Fruit fly (Drosophila melanogaster) whole organism, embryonic: ENCODE results near the gene CG17329.
A peak's percentile ranks its signal among the peaks of the same experiment; 100 is the strongest.

Experiments used
- Abd-B ChIP-seq: fragments of 200-800 bp; sonication (Bioruptor generic); optimal IDR thresholded peaks from 2 replicates; lab custom pipeline; 2018; ENCODE audit warnings: missing biosample characterization, mild to moderate bottlenecking, missing genetic modification characterization, moderate library complexity
- Ada2b ChIP-seq: fragments of 200-800 bp; sonication (Bioruptor generic); IDR thresholded peaks from 2 replicates; pipeline ENCODE4 v1.3.6; 2022; ENCODE audit warnings: missing biosample characterization, missing genetic modification characterization
- C15 ChIP-seq: fragments of 200-800 bp; sonication (Bioruptor generic); IDR thresholded peaks from 3 replicates; pipeline ENCODE4 v1.3.6; 2022; ENCODE audit warnings: missing biosample characterization, missing genetic modification characterization
- CG1024 ChIP-seq: fragments of 200-800 bp; sonication (Bioruptor generic); IDR thresholded peaks from 2 replicates; pipeline ENCODE4 v1.3.6; 2022; ENCODE audit warnings: missing biosample characterization, missing genetic modification characterization
- CG10654 ChIP-seq: fragments of 200-800 bp; sonication (Bioruptor generic); optimal IDR thresholded peaks from 2 replicates; lab custom pipeline; 2016; ENCODE audit warnings: missing biosample characterization, missing genetic modification characterization
- CG11695 ChIP-seq: fragments of 200-800 bp; sonication (Bioruptor generic); IDR thresholded peaks from 3 replicates; pipeline ENCODE4 v1.3.6; 2022; ENCODE audit warnings: missing biosample characterization, missing genetic modification characterization
- CG12391 ChIP-seq: fragments of 200-800 bp; sonication (Bioruptor generic); optimal IDR thresholded peaks from 3 replicates; lab custom pipeline; 2018; ENCODE audit warnings: missing biosample characterization, mild to moderate bottlenecking, missing genetic modification characterization, moderate library complexity
- CG14441 ChIP-seq: fragments of 200-800 bp; sonication (Bioruptor generic); IDR thresholded peaks from 2 replicates; pipeline ENCODE4 v1.3.6; 2022; ENCODE audit warnings: missing biosample characterization, missing genetic modification characterization
- CG15696 ChIP-seq: fragments of 200-800 bp; sonication (Bioruptor generic); optimal IDR thresholded peaks from 2 replicates; lab custom pipeline; 2019; ENCODE audit warnings: missing biosample characterization, mild to moderate bottlenecking, missing genetic modification characterization, moderate library complexity
- CG16863 ChIP-seq: fragments of 200-800 bp; sonication (Bioruptor generic); optimal IDR thresholded peaks from 3 replicates; lab custom pipeline; 2016; ENCODE audit warnings: missing biosample characterization, missing genetic modification characterization
- CG17328 ChIP-seq: fragments of 200-800 bp; sonication (Bioruptor generic); IDR thresholded peaks from 2 replicates; pipeline ENCODE4 v1.3.6; 2022; ENCODE audit warnings: missing biosample characterization, missing genetic modification characterization
- CG17361 ChIP-seq: fragments of 200-800 bp; sonication (Bioruptor generic); IDR thresholded peaks from 3 replicates; pipeline ENCODE4 v1.3.6; 2022; ENCODE audit warnings: missing biosample characterization, missing genetic modification characterization
- CG17568 ChIP-seq: fragments of 200-800 bp; sonication (Bioruptor generic); optimal IDR thresholded peaks from 2 replicates; lab custom pipeline; 2018; ENCODE audit warnings: missing biosample characterization, mild to moderate bottlenecking, missing genetic modification characterization, moderate library complexity
- CG17612 ChIP-seq: fragments of 200-800 bp; sonication (Bioruptor generic); IDR thresholded peaks from 2 replicates; pipeline ENCODE4 v1.3.6; 2022; ENCODE audit warnings: missing biosample characterization, missing genetic modification characterization
- CG17912 ChIP-seq: fragments of 200-800 bp; sonication (Bioruptor generic); optimal IDR thresholded peaks from 2 replicates; lab custom pipeline; 2018; ENCODE audit warnings: missing biosample characterization, mild to moderate bottlenecking, missing genetic modification characterization
- CG18599 ChIP-seq: fragments of 200-800 bp; sonication (Bioruptor generic); optimal IDR thresholded peaks from 3 replicates; lab custom pipeline; 2017; ENCODE audit warnings: missing biosample characterization, missing genetic modification characterization, mild to moderate bottlenecking, moderate library complexity, missing genetic modification reagents
- CG31224 ChIP-seq: fragments of 200-800 bp; sonication (Bioruptor generic); IDR thresholded peaks from 2 replicates; pipeline ENCODE4 v1.3.6; 2022; ENCODE audit warnings: missing biosample characterization, missing genetic modification characterization
- CG31365 ChIP-seq: fragments of 200-800 bp; sonication (Bioruptor generic); optimal IDR thresholded peaks from 2 replicates; lab custom pipeline; 2018; ENCODE audit warnings: missing biosample characterization, mild to moderate bottlenecking, missing genetic modification characterization
- CG32767 ChIP-seq: fragments of 200-800 bp; sonication (Bioruptor generic); IDR thresholded peaks from 2 replicates; pipeline ENCODE4 v1.3.6; 2022; ENCODE audit warnings: missing biosample characterization, missing genetic modification characterization
- CG3726 ChIP-seq: fragments of 200-800 bp; sonication (Bioruptor generic); IDR thresholded peaks from 3 replicates; pipeline ENCODE4, ENCODE4 v1.3.6; 2022; ENCODE audit warnings: missing biosample characterization, missing genetic modification characterization
- CG4360 ChIP-seq: fragments of 200-800 bp; sonication (Bioruptor generic); IDR thresholded peaks from 2 replicates; pipeline ENCODE4 v1.3.6; 2022; ENCODE audit warnings: missing biosample characterization, missing genetic modification characterization
- CG7372 ChIP-seq: fragments of 200-800 bp; sonication (Bioruptor generic); IDR thresholded peaks from 2 replicates; pipeline ENCODE4 v1.3.6; 2022; ENCODE audit warnings: missing biosample characterization, missing genetic modification characterization
- Dek ChIP-seq: fragments of 200-800 bp; sonication (Bioruptor generic); optimal IDR thresholded peaks from 3 replicates; lab custom pipeline; 2019; ENCODE audit warnings: missing biosample characterization, mild to moderate bottlenecking, missing genetic modification characterization, moderate library complexity
- Dip2 ChIP-seq: fragments of 200-800 bp; sonication (Bioruptor generic); IDR thresholded peaks from 2 replicates; pipeline ENCODE4 v1.3.6; 2022; ENCODE audit warnings: missing biosample characterization, missing genetic modification characterization
- E2f2 ChIP-seq: fragments of 200-800 bp; sonication (Bioruptor generic); IDR thresholded peaks from 2 replicates; pipeline ENCODE4 v1.3.6; 2022; ENCODE audit warnings: missing biosample characterization, missing genetic modification characterization
- Elba2 ChIP-seq: fragments of 200-800 bp; sonication (Bioruptor generic); optimal IDR thresholded peaks from 3 replicates; lab custom pipeline; 2016; ENCODE audit warnings: missing biosample characterization, missing genetic modification characterization
- Gsc ChIP-seq: fragments of 200-800 bp; sonication (Bioruptor generic); IDR thresholded peaks from 2 replicates; pipeline ENCODE4 v1.3.6; 2022; ENCODE audit warnings: missing biosample characterization, missing genetic modification characterization
- Mes4 ChIP-seq: fragments of 200-800 bp; sonication (Bioruptor generic); optimal IDR thresholded peaks from 2 replicates; lab custom pipeline; 2016; ENCODE audit warnings: missing biosample characterization, missing genetic modification characterization
- Mrtf ChIP-seq: fragments of 200-800 bp; sonication (Bioruptor generic); IDR thresholded peaks from 3 replicates; pipeline ENCODE4 v1.3.6; 2022; ENCODE audit warnings: missing biosample characterization, missing genetic modification characterization
- Ravus ChIP-seq: fragments of 200-800 bp; sonication (Bioruptor generic); IDR thresholded peaks from 2 replicates; pipeline ENCODE4 v1.3.6; 2022; ENCODE audit warnings: missing biosample characterization, missing genetic modification characterization
- Six4 ChIP-seq: fragments of 200-800 bp; sonication (Bioruptor generic); optimal IDR thresholded peaks from 2 replicates; lab custom pipeline; 2016; ENCODE audit warnings: missing biosample characterization, missing genetic modification characterization
- Xrp1 ChIP-seq: fragments of 200-800 bp; sonication (Bioruptor generic); IDR thresholded peaks from 2 replicates; pipeline ENCODE4 v1.3.6; 2022; ENCODE audit warnings: missing biosample characterization, missing genetic modification characterization
- ato ChIP-seq: fragments of 200-800 bp; sonication (Bioruptor generic); IDR thresholded peaks from 2 replicates; pipeline ENCODE4 v1.3.6; 2022; ENCODE audit warnings: missing biosample characterization, missing genetic modification characterization; ENCODE audit not compliant: partially characterized antibody
- crc ChIP-seq: fragments of 200-800 bp; sonication (Bioruptor generic); optimal IDR thresholded peaks from 2 replicates; lab custom pipeline; 2016; ENCODE audit warnings: missing biosample characterization, missing genetic modification characterization
- cwo ChIP-seq: fragments of 200-800 bp; sonication (Bioruptor generic); optimal IDR thresholded peaks from 3 replicates; lab custom pipeline; 2017; ENCODE audit warnings: missing biosample characterization, missing genetic modification characterization, mild to moderate bottlenecking, moderate library complexity, missing genetic modification reagents
- da ChIP-seq: fragments of 200-800 bp; sonication (Bioruptor generic); optimal IDR thresholded peaks from 2 replicates; lab custom pipeline; 2016; ENCODE audit warnings: missing biosample characterization, missing genetic modification characterization
- ems ChIP-seq: fragments of 200-800 bp; sonication (Bioruptor generic); optimal IDR thresholded peaks from 3 replicates; lab custom pipeline; 2016; ENCODE audit warnings: missing biosample characterization, missing genetic modification characterization
- fd96Cb ChIP-seq: fragments of 200-800 bp; sonication (Bioruptor generic); optimal IDR thresholded peaks from 2 replicates; lab custom pipeline; 2018; ENCODE audit warnings: missing biosample characterization, mild to moderate bottlenecking, missing genetic modification characterization, moderate library complexity
- ind ChIP-seq: fragments of 200-800 bp; sonication (Bioruptor generic); optimal IDR thresholded peaks from 3 replicates; lab custom pipeline; 2016; ENCODE audit warnings: missing biosample characterization, missing genetic modification characterization
- mld ChIP-seq: fragments of 200-800 bp; sonication (Bioruptor generic); IDR thresholded peaks from 3 replicates; pipeline ENCODE4 v1.3.6; 2022; ENCODE audit warnings: missing biosample characterization, missing genetic modification characterization; ENCODE audit not compliant: partially characterized antibody
- otp ChIP-seq: fragments of 200-800 bp; sonication (Bioruptor generic); IDR thresholded peaks from 3 replicates; pipeline ENCODE4, ENCODE4 v1.3.6; 2022; ENCODE audit warnings: missing biosample characterization, missing genetic modification characterization
- pfk ChIP-seq: fragments of 200-800 bp; sonication (Bioruptor generic); optimal IDR thresholded peaks from 2 replicates; lab custom pipeline; 2018; ENCODE audit warnings: missing biosample characterization, mild to moderate bottlenecking, missing genetic modification characterization, moderate library complexity
- pho ChIP-seq: fragments of 200-800 bp; sonication (Bioruptor generic); optimal IDR thresholded peaks from 2 replicates; lab custom pipeline; 2016; ENCODE audit warnings: missing biosample characterization, missing genetic modification characterization
- psq ChIP-seq: fragments of 200-800 bp; sonication (Bioruptor generic); optimal IDR thresholded peaks from 2 replicates; lab custom pipeline; 2017; ENCODE audit warnings: missing biosample characterization, missing genetic modification characterization
- schlank ChIP-seq: fragments of 200-800 bp; sonication (Bioruptor generic); optimal IDR thresholded peaks from 2 replicates; lab custom pipeline; 2018; ENCODE audit warnings: missing biosample characterization, mild to moderate bottlenecking, missing genetic modification characterization
- sd ChIP-seq: fragments of 200-800 bp; sonication (Bioruptor generic); optimal IDR thresholded peaks from 3 replicates; lab custom pipeline; 2018; ENCODE audit warnings: missing biosample characterization, mild to moderate bottlenecking, missing genetic modification characterization, moderate library complexity
- sim ChIP-seq: fragments of 200-800 bp; sonication (Bioruptor generic); IDR thresholded peaks from 2 replicates; pipeline ENCODE4 v1.3.6; 2022; ENCODE audit warnings: missing biosample characterization, missing genetic modification characterization
- slp2 ChIP-seq: fragments of 200-800 bp; sonication (Bioruptor generic); optimal IDR thresholded peaks from 2 replicates; lab custom pipeline; 2016; ENCODE audit warnings: missing biosample characterization, missing genetic modification characterization
- sna ChIP-seq: fragments of 200-800 bp; sonication (Bioruptor generic); IDR thresholded peaks from 2 replicates; pipeline ENCODE4 v1.3.6; 2022; ENCODE audit warnings: missing biosample characterization, missing genetic modification characterization; ENCODE audit not compliant: partially characterized antibody
- tio ChIP-seq: fragments of 200-800 bp; sonication (Bioruptor generic); optimal IDR thresholded peaks from 2 replicates; lab custom pipeline; 2017; ENCODE audit warnings: missing biosample characterization, missing genetic modification characterization, inconsistent platforms

The CG17329 gene

DNA sequence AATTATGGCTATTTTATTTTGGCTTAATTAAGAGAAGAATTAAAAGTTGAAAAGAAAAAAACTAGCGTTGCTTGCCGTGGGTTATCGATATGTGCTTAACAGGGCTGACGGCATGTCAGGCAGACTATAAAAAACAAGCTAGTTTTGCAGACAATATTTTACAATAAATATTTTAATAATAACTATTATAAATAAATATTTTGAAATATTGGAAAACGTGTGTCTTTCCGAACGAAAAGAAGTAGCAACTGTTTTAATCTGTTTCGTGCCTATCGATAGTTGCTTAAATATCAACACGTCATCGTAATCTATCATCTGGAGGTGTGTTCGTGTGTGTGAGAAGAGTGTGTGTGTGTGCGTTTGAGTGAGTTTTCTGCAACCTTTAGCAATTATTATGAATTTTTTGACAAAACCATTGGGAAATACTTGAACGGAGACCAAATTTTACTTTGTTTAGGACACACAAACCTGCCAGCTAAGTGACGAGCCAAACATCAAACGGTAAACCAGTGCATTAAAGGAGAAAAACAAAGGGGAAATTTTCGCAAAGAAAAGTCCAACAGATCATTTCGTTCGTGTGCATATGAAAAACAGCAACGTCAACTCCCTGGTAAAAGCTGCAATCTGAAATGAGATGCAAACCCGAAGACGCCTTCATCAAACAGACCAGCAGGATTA, 16.1 kb downstream of the CG17329 start, which contains the start of the genes CG5861 and Syx5 (continued):
- no peak for TF ChIP-seq tio (GFP tag; lab: Kevin White, UChicago)
- TF ChIP-seq Mes4, result no peak
- no peak for TF ChIP-seq crc (GFP tag; lab: Kevin White, UChicago)
- peak; percentile 13 for TF ChIP-seq cwo
- no peak for TF ChIP-seq Abd-B (GFP tag; lab: Kevin White, UChicago)
- no peak for TF ChIP-seq psq (GFP tag; lab: Kevin White, UChicago)
- TF ChIP-seq Mrtf (GFP tag; lab: Robert Waterston, UW), result no peak
- TF ChIP-seq otp (GFP tag; lab: Robert Waterston, UW), result no peak
- TF ChIP-seq CG1024 (GFP tag; lab: Robert Waterston, UW), result no peak
- TF ChIP-seq mld (GFP tag; lab: Robert Waterston, UW), result peak; percentile 71; the same call in 2 of the 3 replicates
- TF ChIP-seq CG16863, result no peak
- no peak for TF ChIP-seq pho (GFP tag; lab: Kevin White, UChicago)
- peak; percentile 35; the same call in 1 of the 2 replicates for TF ChIP-seq Ada2b (GFP tag; lab: Robert Waterston, UW)
- TF ChIP-seq CG12391 (tag; lab: Kevin White, UChicago), result peak; percentile 82
- TF ChIP-seq da (GFP tag; lab: Kevin White, UChicago), result no peak
- no peak for TF ChIP-seq Elba2 (GFP tag; lab: Kevin White, UChicago)
- no peak for TF ChIP-seq Dip2
- TF ChIP-seq CG17361 (GFP tag; lab: Robert Waterston, UW), result peak; percentile 57; the same call in 2 of the 3 replicates
- peak; percentile 54 for TF ChIP-seq E2f2 (GFP tag; lab: Robert Waterston, UW)
- TF ChIP-seq CG31365, result no peak
- TF ChIP-seq CG11695 (GFP tag; lab: Robert Waterston, UW), result peak; percentile 21; the same call in 1 of the 3 replicates
- peak; percentile 63 for TF ChIP-seq sd
- TF ChIP-seq Ravus (GFP tag; lab: Robert Waterston, UW), result no peak
- no peak for TF ChIP-seq pfk (GFP tag; lab: Kevin White, UChicago)
- peak; percentile 58; the same call in 1 of the 2 replicates for TF ChIP-seq CG14441 (GFP tag; lab: Robert Waterston, UW)
- no peak for TF ChIP-seq schlank
- TF ChIP-seq CG18599 (GFP tag; lab: Kevin White, UChicago), result no peak
- peak; percentile 95 for TF ChIP-seq sna (GFP tag; lab: Robert Waterston, UW)
- TF ChIP-seq ato (GFP tag; lab: Robert Waterston, UW), result peak; percentile 78; the same call in 1 of the 2 replicates
- no peak for TF ChIP-seq C15 (GFP tag; lab: Robert Waterston, UW)
- peak; percentile 10 for TF ChIP-seq CG17568 (GFP tag; lab: Kevin White, UChicago)
- TF ChIP-seq CG17912 (GFP tag; lab: Kevin White, UChicago), result peak; percentile 22
- TF ChIP-seq CG17612, result no peak
- TF ChIP-seq Xrp1 (GFP tag; lab: Robert Waterston, UW), result peak; percentile 66
- TF ChIP-seq sim (GFP tag; lab: Robert Waterston, UW), result no peak
- TF ChIP-seq CG10654 (GFP tag; lab: Kevin White, UChicago), result peak; percentile 44
- TF ChIP-seq Dek (tag; lab: Kevin White, UChicago), result no peak
- no peak for TF ChIP-seq ems
- no peak for TF ChIP-seq CG32767
- TF ChIP-seq CG31224 (GFP tag; lab: Robert Waterston, UW), result peak; percentile 39; the same call in 1 of the 2 replicates
- TF ChIP-seq CG15696 (tag; lab: Kevin White, UChicago), result peak; percentile 27
- TF ChIP-seq CG3726 (GFP tag; lab: Robert Waterston, UW), result no peak
- 0 out of 2 replicates have a peak, but pooled peaks have one; percentile 30 for TF ChIP-seq CG7372 (GFP tag; lab: Robert Waterston, UW)
- TF ChIP-seq CG17328 (GFP tag; lab: Robert Waterston, UW), result 0 out of 2 replicates have a peak, but pooled peaks have one; percentile 54
- peak; percentile 62 for TF ChIP-seq ind
- TF ChIP-seq Six4 (GFP tag; lab: Kevin White, UChicago), result peak; percentile 24
- TF ChIP-seq slp2 (GFP tag; lab: Kevin White, UChicago), result no peak
- no peak for TF ChIP-seq Gsc (GFP tag; lab: Robert Waterston, UW)
- no peak for TF ChIP-seq CG4360 (GFP tag; lab: Robert Waterston, UW)
- TF ChIP-seq fd96Cb (tag; lab: Kevin White, UChicago), result peak; percentile 26
